Worm (Caenorhabditis elegans): ENCODE measurements around the gene thn-4.

DNA sequence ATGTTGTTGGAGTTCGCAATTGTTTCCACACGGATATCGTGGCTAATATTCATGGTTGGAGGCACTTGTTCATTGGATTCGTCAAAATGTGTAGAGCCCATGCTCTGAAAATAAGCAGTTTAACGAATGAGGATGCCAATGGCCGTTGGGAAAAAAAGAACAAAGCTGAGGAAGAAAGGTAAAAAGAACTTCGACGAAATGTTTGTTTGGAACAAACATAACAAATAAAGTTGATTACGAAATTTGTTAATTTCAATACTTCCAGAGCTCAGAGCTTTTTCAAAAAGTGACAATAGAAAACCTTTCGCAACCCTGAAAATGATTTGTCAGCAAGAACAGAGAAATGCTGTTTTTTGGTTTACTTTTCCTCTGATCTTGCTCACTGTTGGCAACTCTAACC, 8.8 kb upstream of the thn-4 start, which contains the start of gene F09C6.3:
- TF ChIP-seq F13C5.2 (tag; optimal IDR thresholded peaks at IDR 0.05) = no peak
- no peak for TF ChIP-seq aly-1 (tag; optimal IDR thresholded peaks at IDR 0.05)
- TF ChIP-seq flt-1 (GFP tag; IDR thresholded peaks at IDR 0.05) = no peak
- no peak for TF ChIP-seq hnd-1 (tag; optimal IDR thresholded peaks at IDR 0.05)
- no peak for TF ChIP-seq sea-1 (GFP tag; conservative IDR thresholded peaks at IDR 0.05)
